Worm (Caenorhabditis elegans) whole organism, L1 larva: ENCODE measurements around the gene dgk-1.

Source experiments
- ceh-8 ChIP-seq: fragments of 200-800 bp; sonication (Bioruptor generic); optimal IDR thresholded peaks from 2 replicates; lab custom pipeline; 2018; ENCODE audit warnings: mild to moderate bottlenecking, missing genetic modification characterization, moderate library complexity, missing compliant biosample characterization
- dpl-1 ChIP-seq, 3 experiments: fragments of 150-350 bp in 2 of 3; sonication (generic microtip) in 1 of 3; optimal IDR thresholded peaks; 2 replicates each; lab custom pipeline; 2014 to 2017; ENCODE audit warnings: missing biosample characterization in 3 of 3, missing genetic modification characterization in 3 of 3, missing genetic modification reagents in 3 of 3
- fkh-10 ChIP-seq: sonication (generic microtip); optimal IDR thresholded peaks from 2 replicates; lab custom pipeline; 2017; ENCODE audit warnings: missing biosample characterization, missing genetic modification reagents, missing genetic modification characterization
- mdl-1 ChIP-seq, 2 experiments: fragments of 150-350 bp; optimal IDR thresholded peaks; 2 replicates each; lab custom pipeline; 2014 to 2017; ENCODE audit warnings: missing biosample characterization in 2 of 2, missing genetic modification characterization in 2 of 2, inconsistent platforms in 1 of 2
- nhr-237 ChIP-seq: fragments of 150-350 bp; optimal IDR thresholded peaks from 2 replicates; lab custom pipeline; 2014; ENCODE audit warnings: missing biosample characterization, missing genetic modification characterization
- snpc-4 ChIP-seq: fragments of 150-350 bp; optimal IDR thresholded peaks from 2 replicates; lab custom pipeline; 2014; ENCODE audit warnings: missing biosample characterization, missing genetic modification characterization
- sox-4 ChIP-seq: sonication (generic microtip); optimal IDR thresholded peaks from 2 replicates; lab custom pipeline; 2016; ENCODE audit warnings: missing genetic modification characterization, missing compliant biosample characterization
- unc-62 ChIP-seq: fragments of 150-350 bp; optimal IDR thresholded peaks from 2 replicates; lab custom pipeline; 2014; ENCODE audit warnings: missing biosample characterization, missing genetic modification reagents, missing genetic modification characterization
- unc-98 ChIP-seq: fragments of 200-800 bp; sonication (Bioruptor generic); IDR thresholded peaks from 2 replicates; pipeline ENCODE4 v1.3.6; 2022; ENCODE audit warnings: missing genetic modification characterization, missing compliant biosample characterization

ce11 chrX:1025010-1025409 is 33.8 kb upstream of the dgk-1 start, which contains the start of gene F55A4.3:
- no peak for TF ChIP-seq unc-98
- TF ChIP-seq mdl-1 (tag; optimal IDR thresholded peaks at IDR 0.05; lab: Kevin White, UChicago) = no peak
- no peak for TF ChIP-seq unc-62 (GFP tag; lab: Kevin White, UChicago)
- no peak for TF ChIP-seq snpc-4 (tag; lab: Kevin White, UChicago)
- no peak for TF ChIP-seq dpl-1 (GFP tag; optimal IDR thresholded peaks at IDR 0.05; lab: Kevin White, UChicago)
- TF ChIP-seq sox-4 (tag; lab: Kevin White, UChicago) = no peak
- TF ChIP-seq nhr-237 = no peak
- TF ChIP-seq ceh-8 (GFP tag; lab: Kevin White, UChicago) = no peak
- no peak for TF ChIP-seq fkh-10 (GFP tag; lab: Kevin White, UChicago)
